Worm (Caenorhabditis elegans) whole organism, late embryonic: Measurements from ENCODE around the gene pnp-1.

Source experiments
- T23F11.4 ChIP-seq: fragments of 200-800 bp; sonication (Bioruptor generic); optimal IDR thresholded peaks from 2 replicates; lab custom pipeline; 2018; ENCODE audit warnings: mild to moderate bottlenecking, missing genetic modification characterization, missing compliant biosample characterization
- ceh-22 ChIP-seq: sonication (generic microtip); optimal IDR thresholded peaks from 2 replicates; lab custom pipeline; 2017; ENCODE audit warnings: missing biosample characterization, missing genetic modification characterization
- dmd-4 ChIP-seq: sonication (generic microtip); optimal IDR thresholded peaks from 2 replicates; lab custom pipeline; 2016; ENCODE audit warnings: borderline replicate concordance, missing genetic modification characterization, missing compliant biosample characterization
- dve-1 ChIP-seq: sonication (generic microtip); optimal IDR thresholded peaks from 2 replicates; lab custom pipeline; 2017; ENCODE audit warnings: antibody characterized with exemption, mild to moderate bottlenecking, missing genetic modification characterization, missing compliant biosample characterization
- fkh-10 ChIP-seq: fragments of 150-350 bp; optimal IDR thresholded peaks from 2 replicates; lab custom pipeline; 2014; ENCODE audit warnings: missing biosample characterization, missing genetic modification reagents, missing genetic modification characterization
- unc-42 ChIP-seq: sonication (generic microtip); optimal IDR thresholded peaks from 2 replicates; lab custom pipeline; 2016; ENCODE audit warnings: missing genotype, missing genetic modification characterization, missing compliant biosample characterization
- unc-55 ChIP-seq: sonication (generic microtip); optimal IDR thresholded peaks from 2 replicates; lab custom pipeline; 2017; ENCODE audit warnings: missing biosample characterization, missing genetic modification reagents, missing genetic modification characterization

DNA sequence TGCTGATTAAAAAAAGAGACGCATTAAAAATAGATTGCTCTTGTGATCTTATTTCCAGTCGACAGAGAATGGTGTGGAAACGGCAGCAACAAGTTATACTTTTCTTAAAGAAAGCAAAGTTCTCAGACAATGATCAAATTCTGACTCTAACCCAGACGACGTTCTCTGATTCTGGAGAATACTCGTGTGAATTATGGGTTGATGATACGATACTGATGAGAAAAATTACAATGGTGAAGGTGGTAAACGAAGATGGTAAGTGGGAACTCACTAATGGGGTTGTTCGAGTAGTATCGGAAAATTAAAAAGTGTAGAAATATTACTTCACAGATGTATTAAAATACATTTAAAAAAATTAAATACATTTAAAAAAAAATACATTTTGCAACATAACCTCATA, 19.8 kb downstream of the pnp-1 start:
- no peak for TF ChIP-seq ceh-22 (tag; lab: Kevin White, UChicago)
- no peak for TF ChIP-seq unc-42 (tag; lab: Kevin White, UChicago)
- no peak for TF ChIP-seq unc-55
- no peak for TF ChIP-seq fkh-10 (GFP tag; lab: Kevin White, UChicago)
- TF ChIP-seq dmd-4 (tag; lab: Kevin White, UChicago), result no peak
- no peak for TF ChIP-seq T23F11.4 (GFP tag; lab: Kevin White, UChicago)
- TF ChIP-seq dve-1 (tag; lab: Kevin White, UChicago), result no peak
